Fruit fly (Drosophila melanogaster): Measurements from ENCODE around the gene CG7330.

Gene CG7330

dm6 chr3L:18185542-18186312, 37.0 kb downstream of the CG7330 start, which contains the start of gene hid (continued):
- TF ChIP-seq CHES-1-like (GFP tag; optimal IDR thresholded peaks at IDR 0.05), result peak; percentile 82
- peak; percentile 77 for TF ChIP-seq CG12659 (GFP tag; optimal IDR thresholded peaks at IDR 0.05)
- peak; percentile 57 for TF ChIP-seq Myb (GFP tag; optimal IDR thresholded peaks at IDR 0.05)
- no peak for TF ChIP-seq pita (GFP tag; optimal IDR thresholded peaks at IDR 0.05)
- peak; percentile 81 for TF ChIP-seq CG9437 (GFP tag; optimal IDR thresholded peaks at IDR 0.05)

dm6 chr3L:18186313-18186625, 37.5 kb downstream of the CG7330 start:
- TF ChIP-seq CG31224 (GFP tag; IDR thresholded peaks at IDR 0.05) (no peak), CG3847 (GFP tag; IDR thresholded peaks at IDR 0.05) (no peak), CG4424 (GFP tag; optimal IDR thresholded peaks at IDR 0.05) (peak; percentile 99), grau (tag; optimal IDR thresholded peaks at IDR 0.05) (no peak), Trl (optimal IDR thresholded peaks at IDR 0.05) (peak; percentile 29 to 79), Trl (GFP tag; optimal IDR thresholded peaks at IDR 0.05) (no peak)

DNA sequence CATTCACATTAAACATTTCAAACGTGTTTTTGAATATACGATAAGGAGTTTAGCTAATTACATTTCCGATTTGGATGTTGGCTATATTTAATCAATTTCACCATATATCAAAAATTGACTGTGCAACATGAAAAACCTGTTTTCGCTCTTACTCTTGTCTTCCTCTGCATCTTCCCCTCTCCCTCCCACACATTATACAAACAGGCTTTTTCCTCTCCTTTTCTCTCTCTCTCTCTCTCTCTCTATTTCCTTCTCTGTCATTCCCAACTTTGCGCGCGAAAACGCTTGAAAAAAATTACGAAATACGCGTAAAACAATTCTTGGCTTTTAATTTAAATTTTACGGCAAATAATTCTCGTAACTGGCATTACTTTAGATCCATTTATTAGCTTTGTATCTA, 38.1 kb downstream of the CG7330 start:
- TF ChIP-seq sens-2 (GFP tag; IDR thresholded peaks at IDR 0.05), result no peak
- no peak for TF ChIP-seq CG31441 (GFP tag; IDR thresholded peaks at IDR 0.05)
- TF ChIP-seq CG30020 (tag; optimal IDR thresholded peaks at IDR 0.05), result no peak
- TF ChIP-seq Dp (GFP tag; optimal IDR thresholded peaks at IDR 0.05), result peak; percentile 8
- TF ChIP-seq Camta (GFP tag; optimal IDR thresholded peaks at IDR 0.05), result no peak
- no peak for TF ChIP-seq Dbx (GFP tag; IDR thresholded peaks at IDR 0.05)
- TF ChIP-seq twi (tag; optimal IDR thresholded peaks at IDR 0.05), result no peak
- peak; percentile 66 for TF ChIP-seq CG1832 (GFP tag; optimal IDR thresholded peaks at IDR 0.05)
- no peak for TF ChIP-seq ash1 (GFP tag; optimal IDR thresholded peaks at IDR 0.05)
- TF ChIP-seq emc (GFP tag; optimal IDR thresholded peaks at IDR 0.05), result no peak
- peak; percentile 12 for TF ChIP-seq CG8924 (tag; optimal IDR thresholded peaks at IDR 0.05)
- TF ChIP-seq Nf-YA (GFP tag; IDR thresholded peaks at IDR 0.05), result no peak
- no peak for TF ChIP-seq NK7.1 (GFP tag; optimal IDR thresholded peaks at IDR 0.05)
- no peak for TF ChIP-seq CG14014 (GFP tag; IDR thresholded peaks at IDR 0.05)
- no peak for TF ChIP-seq cato (GFP tag; optimal IDR thresholded peaks at IDR 0.05; ENCODE audit: borderline replicate concordance)
- TF ChIP-seq MESR4 (GFP tag; optimal IDR thresholded peaks at IDR 0.05), result no peak
- TF ChIP-seq CG1233 (GFP tag; optimal IDR thresholded peaks at IDR 0.05), result no peak
- TF ChIP-seq crol (GFP tag; IDR thresholded peaks at IDR 0.05), result peak; percentile 76
- TF ChIP-seq nom (GFP tag; optimal IDR thresholded peaks at IDR 0.05), result no peak
- TF ChIP-seq NfI (GFP tag; optimal IDR thresholded peaks at IDR 0.05), result no peak
- TF ChIP-seq zen (tag; optimal IDR thresholded peaks at IDR 0.05), result peak; percentile 28
- TF ChIP-seq CG15073 (GFP tag; optimal IDR thresholded peaks at IDR 0.05), result no peak
- TF ChIP-seq Hr51 (GFP tag; optimal IDR thresholded peaks at IDR 0.05), result no peak
- no peak for TF ChIP-seq CG7786 (GFP tag; optimal IDR thresholded peaks at IDR 0.05)
- TF ChIP-seq pb (GFP tag; optimal IDR thresholded peaks at IDR 0.05), result no peak
- TF ChIP-seq cas (GFP tag; IDR thresholded peaks at IDR 0.05), result no peak
- no peak for TF ChIP-seq sd (tag; optimal IDR thresholded peaks at IDR 0.05)
- peak; percentile 21 to 61 for TF ChIP-seq Trl (optimal IDR thresholded peaks at IDR 0.05)
- no peak for TF ChIP-seq Trl (GFP tag; optimal IDR thresholded peaks at IDR 0.05)

All from whole organism, embryonic.